Worm (Caenorhabditis elegans): Measurements from ENCODE around the gene Y26G10.5.

- TF ChIP-seq elt-3 (tag; optimal IDR thresholded peaks at IDR 0.05) (no peak), ztf-4 (tag; optimal IDR thresholded peaks at IDR 0.05) (no peak), dsc-1 (tag; optimal IDR thresholded peaks at IDR 0.05) (no peak), skn-1 (tag; optimal IDR thresholded peaks at IDR 0.05) (no peak)
These were observed 5.7 kb upstream of the Y26G10.5 start for ce11 chrV:17706217-17706806.

Measured in whole organism, L1 larva.